Worm (Caenorhabditis elegans) whole organism, mixed stage, embryonic: ENCODE results near the gene T12C9.7.

Experiments used
- M03D4.4 ChIP-seq: sonication (generic microtip); optimal IDR thresholded peaks from 2 replicates; lab custom pipeline; 2017; ENCODE audit warnings: mild to moderate bottlenecking, missing genetic modification characterization, missing compliant biosample characterization
- bed-3 ChIP-seq: fragments of 200-800 bp; sonication (Bioruptor generic); optimal IDR thresholded peaks from 3 replicates; lab custom pipeline; 2018; ENCODE audit warnings: mild to moderate bottlenecking, missing genetic modification characterization, moderate library complexity, missing compliant biosample characterization
- blmp-1 ChIP-seq: fragments of 150-350 bp; optimal IDR thresholded peaks from 2 replicates; lab custom pipeline; 2014; ENCODE audit warnings: missing biosample characterization, missing genetic modification characterization
- ceh-39 ChIP-seq: fragments of 150-350 bp; optimal IDR thresholded peaks from 2 replicates; lab custom pipeline; 2014; ENCODE audit warnings: missing biosample characterization, missing genetic modification characterization
- ceh-43 ChIP-seq: fragments of 200-800 bp; sonication (Bioruptor generic); optimal IDR thresholded peaks from 2 replicates; lab custom pipeline; 2018; ENCODE audit warnings: mild to moderate bottlenecking, missing genetic modification characterization, moderate library complexity, missing compliant biosample characterization
- ceh-83 ChIP-seq: fragments of 200-800 bp; sonication (Bioruptor generic); optimal IDR thresholded peaks from 2 replicates; lab custom pipeline; 2018; ENCODE audit warnings: mild to moderate bottlenecking, missing genetic modification characterization, missing compliant biosample characterization
- ces-1 ChIP-seq: fragments of 150-350 bp; optimal IDR thresholded peaks from 2 replicates; lab custom pipeline; 2014; ENCODE audit warnings: missing biosample characterization, missing genetic modification reagents, missing genetic modification characterization
- drap-1 ChIP-seq: fragments of 200-800 bp; sonication (Bioruptor generic); optimal IDR thresholded peaks from 3 replicates; lab custom pipeline; 2018; ENCODE audit warnings: mild to moderate bottlenecking, missing genetic modification characterization, missing compliant biosample characterization
- elt-1 ChIP-seq: sonication (generic microtip); optimal IDR thresholded peaks from 2 replicates; lab custom pipeline; 2017; ENCODE audit warnings: missing genetic modification characterization, mild to moderate bottlenecking, missing compliant biosample characterization, antibody characterized with exemption, moderate library complexity, borderline replicate concordance; ENCODE audit not compliant: insufficient read depth
- elt-3 ChIP-seq: fragments of 150-350 bp; optimal IDR thresholded peaks from 2 replicates; lab custom pipeline; 2014; ENCODE audit warnings: missing biosample characterization, missing genetic modification characterization
- flh-1 ChIP-seq: fragments of 200-800 bp; sonication (Bioruptor generic); optimal IDR thresholded peaks from 2 replicates; lab custom pipeline; 2018; ENCODE audit warnings: mild to moderate bottlenecking, missing genetic modification characterization, moderate library complexity, missing compliant biosample characterization
- ham-2 ChIP-seq: fragments of 200-800 bp; sonication (Bioruptor generic); optimal IDR thresholded peaks from 2 replicates; lab custom pipeline; 2018; ENCODE audit warnings: mild to moderate bottlenecking, missing genetic modification characterization, missing compliant biosample characterization
- hlh-1 ChIP-seq: fragments of 150-350 bp; optimal IDR thresholded peaks from 2 replicates; lab custom pipeline; 2014; ENCODE audit warnings: missing biosample characterization, missing genetic modification reagents, missing genetic modification characterization
- lin-13 ChIP-seq: fragments of 150-350 bp; optimal IDR thresholded peaks from 2 replicates; lab custom pipeline; 2014; ENCODE audit warnings: missing biosample characterization, missing genetic modification characterization
- lin-32 ChIP-seq: fragments of 200-800 bp; sonication (Bioruptor generic); optimal IDR thresholded peaks from 2 replicates; lab custom pipeline; 2018; ENCODE audit warnings: mild to moderate bottlenecking, missing genetic modification characterization, missing compliant biosample characterization
- lsy-2 ChIP-seq: fragments of 150-350 bp; optimal IDR thresholded peaks from 2 replicates; lab custom pipeline; 2014; ENCODE audit warnings: missing biosample characterization, missing genetic modification characterization
- mep-1 ChIP-seq: fragments of 150-350 bp; optimal IDR thresholded peaks from 2 replicates; lab custom pipeline; 2017; ENCODE audit warnings: missing biosample characterization, missing genetic modification reagents, missing genetic modification characterization, inconsistent platforms
- mls-2 ChIP-seq: sonication (generic microtip); optimal IDR thresholded peaks from 2 replicates; lab custom pipeline; 2016; ENCODE audit warnings: mild to moderate bottlenecking, missing genetic modification characterization, moderate library complexity, missing compliant biosample characterization
- nhr-12 ChIP-seq: fragments of 150-350 bp; optimal IDR thresholded peaks from 2 replicates; lab custom pipeline; 2014; ENCODE audit warnings: missing biosample characterization, missing genetic modification characterization
- nhr-2 ChIP-seq: fragments of 150-350 bp; optimal IDR thresholded peaks from 2 replicates; lab custom pipeline; 2014; ENCODE audit warnings: missing biosample characterization, missing genetic modification characterization
- nhr-237 ChIP-seq: fragments of 150-350 bp; optimal IDR thresholded peaks from 2 replicates; lab custom pipeline; 2014; ENCODE audit warnings: missing biosample characterization, missing genetic modification characterization
- nhr-28 ChIP-seq: fragments of 150-350 bp; optimal IDR thresholded peaks from 2 replicates; lab custom pipeline; 2014; ENCODE audit warnings: missing biosample characterization, missing genetic modification characterization
- nhr-76 ChIP-seq: sonication (generic microtip); optimal IDR thresholded peaks from 2 replicates; lab custom pipeline; 2017; ENCODE audit warnings: missing biosample characterization, missing genetic modification characterization
- pha-4 ChIP-seq: fragments of 150-350 bp; optimal IDR thresholded peaks from 2 replicates; lab custom pipeline; 2018; ENCODE audit warnings: missing biosample characterization, missing genetic modification reagents, missing genetic modification characterization
- sem-2 ChIP-seq: fragments of 200-800 bp; sonication (Bioruptor generic); optimal IDR thresholded peaks from 2 replicates; lab custom pipeline; 2018; ENCODE audit warnings: mild to moderate bottlenecking, missing genetic modification characterization, missing compliant biosample characterization
- snpc-4 ChIP-seq: fragments of 150-350 bp; optimal IDR thresholded peaks from 2 replicates; lab custom pipeline; 2014; ENCODE audit warnings: missing biosample characterization, missing genetic modification characterization
- sptf-1 ChIP-seq: sonication (generic microtip); optimal IDR thresholded peaks from 2 replicates; lab custom pipeline; 2017; ENCODE audit warnings: mild to moderate bottlenecking, missing genetic modification characterization, moderate library complexity, missing compliant biosample characterization
- unc-39 ChIP-seq: fragments of 150-350 bp; optimal IDR thresholded peaks from 2 replicates; lab custom pipeline; 2014; ENCODE audit warnings: missing biosample characterization, missing genetic modification characterization
- unc-62 ChIP-seq: fragments of 150-350 bp; optimal IDR thresholded peaks from 2 replicates; lab custom pipeline; 2014; ENCODE audit warnings: missing biosample characterization, missing genetic modification reagents, missing genetic modification characterization
- zip-8 ChIP-seq: fragments of 150-350 bp; optimal IDR thresholded peaks from 2 replicates; lab custom pipeline; 2014; ENCODE audit warnings: missing biosample characterization, missing genetic modification characterization
- ztf-11 ChIP-seq: fragments of 150-350 bp; optimal IDR thresholded peaks from 2 replicates; lab custom pipeline; 2014; ENCODE audit warnings: missing biosample characterization, missing genetic modification characterization

T12C9.7 gene

ce11 chrII:4474005-4474655, 13.4 kb upstream of the T12C9.7 start:
- no peak for TF ChIP-seq ceh-83 (GFP tag; lab: Kevin White, UChicago)
- no peak for TF ChIP-seq nhr-237 (tag; lab: Kevin White, UChicago)
- TF ChIP-seq M03D4.4 (tag; lab: Kevin White, UChicago) = no peak
- no peak for TF ChIP-seq bed-3 (GFP tag; lab: Kevin White, UChicago)
- no peak for TF ChIP-seq snpc-4 (tag; lab: Kevin White, UChicago)
- TF ChIP-seq ztf-11 (tag; lab: Kevin White, UChicago) = no peak
- TF ChIP-seq ceh-43 (GFP tag; lab: Kevin White, UChicago) = no peak
- TF ChIP-seq nhr-76 (tag; lab: Kevin White, UChicago) = no peak
- no peak for TF ChIP-seq blmp-1 (tag; lab: Kevin White, UChicago)
- no peak for TF ChIP-seq sem-2 (GFP tag; lab: Kevin White, UChicago)
- TF ChIP-seq, all 35 proteins: peak for 0

- TF ChIP-seq nhr-237 (tag; lab: Kevin White, UChicago) (no peak), sptf-1 (tag; lab: Kevin White, UChicago) (no peak), lsy-2 (no peak), ham-2 (no peak), ceh-39 (tag; lab: Kevin White, UChicago) (no peak), elt-3 (tag; lab: Kevin White, UChicago) (no peak), elt-1 (no peak), nhr-2 (no peak), nhr-12 (tag; lab: Kevin White, UChicago) (no peak)
Measured at ce11 chrII:4470972-4471645, 10.4 kb upstream of the T12C9.7 start, which contains the start of gene W06B4.1. W06B4.1 (plus strand) TSS chrII:4471595.

- TF ChIP-seq ztf-11 (tag; lab: Kevin White, UChicago) = no peak
- TF ChIP-seq unc-62 (GFP tag; lab: Kevin White, UChicago) = no peak
- TF ChIP-seq zip-8 (tag; lab: Kevin White, UChicago) = no peak
- no peak for TF ChIP-seq sptf-1 (tag; lab: Kevin White, UChicago)
- TF ChIP-seq nhr-12 (tag; lab: Kevin White, UChicago) = no peak
- no peak for TF ChIP-seq lin-13 (tag; lab: Kevin White, UChicago)
- TF ChIP-seq hlh-1 (tag; lab: Kevin White, UChicago) = no peak
- no peak for TF ChIP-seq ceh-43 (GFP tag; lab: Kevin White, UChicago)
- TF ChIP-seq ceh-83 (GFP tag; lab: Kevin White, UChicago) = no peak
Measured at ce11 chrII:4468897-4469459, 8.2 kb upstream of the T12C9.7 start.

DNA sequence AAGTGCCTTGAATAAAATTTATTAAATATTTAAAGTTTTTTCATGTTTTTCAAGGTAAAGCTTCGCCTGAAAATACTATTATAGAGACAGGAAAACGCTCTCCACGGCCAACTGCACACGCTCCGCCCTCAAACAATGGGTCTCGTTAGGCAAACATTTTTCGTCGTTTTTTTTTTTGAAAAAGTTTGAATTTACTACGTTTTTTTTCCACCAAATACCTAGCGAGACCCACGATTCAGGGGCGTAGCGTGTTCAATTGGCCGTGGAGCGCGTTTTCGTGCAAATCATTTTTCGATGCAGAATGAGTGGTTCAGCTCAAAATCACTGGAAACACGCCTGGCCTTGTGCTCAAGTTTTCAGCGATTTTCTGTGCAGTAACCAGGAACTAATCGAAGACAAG, 7.1 kb upstream of the T12C9.7 start, which contains the start of gene W06B4.2:
Gene W06B4.2, plus strand, starts transcription at position 301 of the 400 bp plus-strand sequence.
- TF ChIP-seq nhr-76 (tag; lab: Kevin White, UChicago) (no peak), zip-8 (tag; lab: Kevin White, UChicago) (no peak), nhr-2 (no peak), bed-3 (GFP tag; lab: Kevin White, UChicago) (no peak), nhr-28 (tag; lab: Kevin White, UChicago) (no peak), M03D4.4 (tag; lab: Kevin White, UChicago) (no peak), nhr-237 (tag; lab: Kevin White, UChicago) (no peak), lin-32 (GFP tag; lab: Kevin White, UChicago) (no peak), ceh-43 (GFP tag; lab: Kevin White, UChicago) (no peak), lin-13 (tag; lab: Kevin White, UChicago) (no peak), nhr-12 (tag; lab: Kevin White, UChicago) (no peak), unc-39 (tag; lab: Kevin White, UChicago) (no peak), mls-2 (tag; lab: Kevin White, UChicago) (no peak)

DNA sequence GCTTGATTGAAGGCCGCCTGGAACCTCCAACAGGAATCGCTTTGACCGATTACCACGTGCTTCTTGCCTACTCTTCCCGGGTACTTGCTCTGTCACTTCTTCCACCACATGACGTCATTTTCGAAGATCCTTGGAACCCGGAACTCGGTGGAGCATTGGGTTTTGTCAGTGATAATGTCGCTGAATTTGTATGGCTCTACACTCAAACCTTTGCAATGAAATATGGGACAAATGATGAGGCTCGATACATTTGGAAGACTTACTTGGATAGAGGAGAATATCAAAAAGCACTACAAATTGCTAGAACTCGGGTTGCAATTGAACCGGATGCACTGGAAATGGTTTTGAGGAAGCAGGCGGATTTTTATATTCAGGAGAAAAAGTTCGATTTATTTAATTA, 2.1 kb upstream of the T12C9.7 start:
- no peak for TF ChIP-seq ceh-83 (GFP tag; lab: Kevin White, UChicago)
- no peak for TF ChIP-seq snpc-4 (tag; lab: Kevin White, UChicago)
- no peak for TF ChIP-seq lin-13 (tag; lab: Kevin White, UChicago)
- TF ChIP-seq M03D4.4 (tag; lab: Kevin White, UChicago) = no peak
- no peak for TF ChIP-seq drap-1 (GFP tag; lab: Kevin White, UChicago)
- TF ChIP-seq hlh-1 (tag; lab: Kevin White, UChicago) = no peak
- no peak for TF ChIP-seq pha-4 (tag; lab: Kevin White, UChicago)
- TF ChIP-seq mls-2 (tag; lab: Kevin White, UChicago) = no peak
- TF ChIP-seq bed-3 (GFP tag; lab: Kevin White, UChicago) = no peak
- no peak for TF ChIP-seq lin-32 (GFP tag; lab: Kevin White, UChicago)
- no peak for TF ChIP-seq nhr-28 (tag; lab: Kevin White, UChicago)
- TF ChIP-seq ces-1 (GFP tag; lab: Kevin White, UChicago) = no peak
- TF ChIP-seq unc-39 (tag; lab: Kevin White, UChicago) = no peak
- TF ChIP-seq nhr-12 (tag; lab: Kevin White, UChicago) = no peak
- TF ChIP-seq flh-1 (GFP tag; lab: Kevin White, UChicago) = no peak
- TF ChIP-seq zip-8 (tag; lab: Kevin White, UChicago) = no peak
- no peak for TF ChIP-seq mep-1
- TF ChIP-seq ceh-39 (tag; lab: Kevin White, UChicago) = no peak
- no peak for TF ChIP-seq blmp-1 (tag; lab: Kevin White, UChicago)
